Worm (Caenorhabditis elegans) whole organism, L2 larva: ENCODE data around the gene ZK930.4.

Source experiments
- C34F6.9 ChIP-seq: fragments of 150-350 bp; optimal IDR thresholded peaks from 2 replicates; lab custom pipeline; 2014; ENCODE audit warnings: missing biosample characterization, missing genetic modification characterization
- Y55F3AM.14 ChIP-seq: fragments of 200-800 bp; sonication (Bioruptor generic); optimal IDR thresholded peaks from 2 replicates; lab custom pipeline; 2018; ENCODE audit warnings: mild to moderate bottlenecking, missing genetic modification characterization, missing compliant biosample characterization
- aly-2 ChIP-seq: fragments of 150-350 bp; optimal IDR thresholded peaks from 2 replicates; lab custom pipeline; 2014; ENCODE audit warnings: missing biosample characterization, missing genetic modification characterization
- ama-1 ChIP-seq: fragments of 150-350 bp; optimal IDR thresholded peaks from 2 replicates; lab custom pipeline; 2018; ENCODE audit warnings: inconsistent platforms
- blmp-1 ChIP-seq: sonication (generic microtip); optimal IDR thresholded peaks from 2 replicates; lab custom pipeline; 2017; ENCODE audit warnings: missing genetic modification characterization, mild to moderate bottlenecking, missing compliant biosample characterization, antibody characterized with exemption, moderate library complexity; ENCODE audit not compliant: insufficient read depth
- ceh-16 ChIP-seq: fragments of 150-350 bp; optimal IDR thresholded peaks from 2 replicates; lab custom pipeline; 2014; ENCODE audit warnings: missing biosample characterization, missing genetic modification characterization
- ceh-82 ChIP-seq: fragments of 150-350 bp; optimal IDR thresholded peaks from 2 replicates; lab custom pipeline; 2014; ENCODE audit warnings: missing biosample characterization, missing genetic modification characterization
- crh-2 ChIP-seq: sonication (generic microtip); optimal IDR thresholded peaks from 2 replicates; lab custom pipeline; 2017; ENCODE audit warnings: missing biosample characterization, missing genetic modification characterization
- dmd-4 ChIP-seq: sonication (generic microtip); optimal IDR thresholded peaks from 2 replicates; lab custom pipeline; 2017; ENCODE audit warnings: missing biosample characterization, missing genetic modification characterization
- egl-27 ChIP-seq: sonication (generic microtip); optimal IDR thresholded peaks from 3 replicates; lab custom pipeline; 2017; ENCODE audit warnings: missing biosample characterization, missing genetic modification reagents, missing genetic modification characterization
- elt-1 ChIP-seq: fragments of 150-350 bp; optimal IDR thresholded peaks from 2 replicates; lab custom pipeline; 2014; ENCODE audit warnings: missing biosample characterization, missing genetic modification characterization
- elt-3 ChIP-seq: sonication (generic microtip); optimal IDR thresholded peaks from 2 replicates; lab custom pipeline; 2017; ENCODE audit warnings: missing biosample characterization, missing genetic modification characterization
- fos-1 ChIP-seq: fragments of 150-350 bp; optimal IDR thresholded peaks from 2 replicates; lab custom pipeline; 2014; ENCODE audit warnings: missing biosample characterization, missing genetic modification characterization
- gmeb-1 ChIP-seq: fragments of 150-350 bp; optimal IDR thresholded peaks from 2 replicates; lab custom pipeline; 2014; ENCODE audit warnings: missing biosample characterization, missing genetic modification characterization
- lin-13 ChIP-seq: fragments of 150-350 bp; optimal IDR thresholded peaks from 2 replicates; lab custom pipeline; 2014; ENCODE audit warnings: missing biosample characterization, missing genetic modification reagents, missing genetic modification characterization
- lin-39 ChIP-seq: fragments of 150-350 bp; optimal IDR thresholded peaks from 2 replicates; lab custom pipeline; 2014; ENCODE audit warnings: missing biosample characterization, missing genetic modification reagents, missing genetic modification characterization
- lsy-2 ChIP-seq, 2 experiments: fragments of 150-350 bp in 1 of 2; sonication (generic microtip) in 1 of 2; optimal IDR thresholded peaks; 2 replicates each; lab custom pipeline; 2014 to 2017; ENCODE audit warnings: missing biosample characterization in 2 of 2, missing genetic modification characterization in 2 of 2
- mab-5 ChIP-seq: fragments of 150-350 bp; optimal IDR thresholded peaks from 2 replicates; lab custom pipeline; 2014; ENCODE audit warnings: missing biosample characterization, missing genetic modification characterization
- mdl-1 ChIP-seq, 2 experiments: fragments of 150-350 bp in 1 of 2; sonication (generic microtip) in 1 of 2; optimal IDR thresholded peaks; 2 replicates each; lab custom pipeline; 2017; ENCODE audit warnings: missing biosample characterization in 2 of 2, missing genetic modification characterization in 2 of 2
- nhr-10 ChIP-seq: sonication (generic microtip); optimal IDR thresholded peaks from 2 replicates; lab custom pipeline; 2017; ENCODE audit warnings: missing biosample characterization, missing genetic modification characterization
- nhr-129 ChIP-seq: fragments of 150-350 bp; optimal IDR thresholded peaks from 2 replicates; lab custom pipeline; 2014; ENCODE audit warnings: missing biosample characterization, missing genetic modification characterization
- nhr-21 ChIP-seq: fragments of 150-350 bp; optimal IDR thresholded peaks from 2 replicates; lab custom pipeline; 2014; ENCODE audit warnings: missing biosample characterization, missing genetic modification characterization
- nhr-23 ChIP-seq: fragments of 150-350 bp; optimal IDR thresholded peaks from 2 replicates; lab custom pipeline; 2014; ENCODE audit warnings: missing biosample characterization, missing genetic modification reagents, missing genetic modification characterization
- nhr-237 ChIP-seq: fragments of 150-350 bp; optimal IDR thresholded peaks from 2 replicates; lab custom pipeline; 2014; ENCODE audit warnings: missing biosample characterization, missing genetic modification characterization
- nhr-25 ChIP-seq: fragments of 150-350 bp; sonication (generic microtip); optimal IDR thresholded peaks from 3 replicates; lab custom pipeline; 2014; ENCODE audit warnings: missing biosample characterization, missing genetic modification characterization
- nhr-6 ChIP-seq: fragments of 150-350 bp; optimal IDR thresholded peaks from 2 replicates; lab custom pipeline; 2014; ENCODE audit warnings: missing biosample characterization, missing genetic modification characterization
- peb-1 ChIP-seq: fragments of 150-350 bp; optimal IDR thresholded peaks from 2 replicates; lab custom pipeline; 2014; ENCODE audit warnings: missing biosample characterization, missing genetic modification characterization
- sem-4 ChIP-seq: fragments of 150-350 bp; optimal IDR thresholded peaks from 2 replicates; lab custom pipeline; 2014; ENCODE audit warnings: missing biosample characterization, missing genetic modification reagents, missing genetic modification characterization
- skn-1 ChIP-seq: sonication (generic microtip); optimal IDR thresholded peaks from 2 replicates; lab custom pipeline; 2017; ENCODE audit warnings: missing biosample characterization, missing genetic modification characterization
- sma-9 ChIP-seq, 2 experiments: fragments of 150-350 bp in 1 of 2; sonication (generic microtip) in 1 of 2; optimal IDR thresholded peaks; 2 replicates each; lab custom pipeline; 2014 to 2016; ENCODE audit warnings: missing genetic modification characterization in 2 of 2, mild to moderate bottlenecking in 1 of 2, missing biosample characterization in 1 of 2, missing compliant biosample characterization in 1 of 2, missing genetic modification reagents in 1 of 2, moderate library complexity in 1 of 2
- snpc-4 ChIP-seq: fragments of 150-350 bp; optimal IDR thresholded peaks from 2 replicates; lab custom pipeline; 2014; ENCODE audit warnings: missing biosample characterization, missing genetic modification characterization
- unc-39 ChIP-seq: fragments of 150-350 bp; optimal IDR thresholded peaks from 2 replicates; lab custom pipeline; 2014; ENCODE audit warnings: missing biosample characterization, missing genetic modification characterization
- unc-55 ChIP-seq: fragments of 150-350 bp; sonication (generic microtip); optimal IDR thresholded peaks from 3 replicates; lab custom pipeline; 2014; ENCODE audit warnings: missing biosample characterization, missing genetic modification reagents, missing genetic modification characterization
- unc-62 ChIP-seq: fragments of 150-350 bp; optimal IDR thresholded peaks from 2 replicates; lab custom pipeline; 2014; ENCODE audit warnings: missing biosample characterization, missing genetic modification reagents, missing genetic modification characterization
- zag-1 ChIP-seq: fragments of 150-350 bp; optimal IDR thresholded peaks from 2 replicates; lab custom pipeline; 2014; ENCODE audit warnings: missing biosample characterization, missing genetic modification characterization
- ztf-1 ChIP-seq: fragments of 200-800 bp; sonication (Bioruptor generic); conservative IDR thresholded peaks from 2 replicates; pipeline ENCODE4 v1.3.6; 2022; ENCODE audit warnings: missing genetic modification characterization, missing compliant biosample characterization
- ztf-4 ChIP-seq: fragments of 150-350 bp; optimal IDR thresholded peaks from 2 replicates; lab custom pipeline; 2014; ENCODE audit warnings: missing biosample characterization, missing genetic modification characterization

The ZK930.4 gene

ce11 chrII:11874674-11875198, 31.6 kb upstream of the ZK930.4 start, which contains the start of the genes npp-3 and top-2 (continued):
- TF ChIP-seq unc-62 (GFP tag; lab: Kevin White, UChicago): no peak
- peak; percentile 16 for TF ChIP-seq blmp-1
- no peak for TF ChIP-seq nhr-23 (tag; lab: Kevin White, UChicago)
- peak; percentile 79 for TF ChIP-seq nhr-6 (tag; lab: Kevin White, UChicago)
- TF ChIP-seq lin-13: peak; percentile 95
- TF ChIP-seq egl-27 (tag; lab: Kevin White, UChicago): peak; percentile 83
- peak; percentile 97 for TF ChIP-seq unc-55 (GFP tag; lab: Kevin White, UChicago)
- peak; percentile 27 for TF ChIP-seq nhr-237
- no peak for TF ChIP-seq elt-1 (tag; lab: Kevin White, UChicago)
- peak; percentile 99 for TF ChIP-seq lsy-2 (tag; optimal IDR thresholded peaks at IDR 0.05; lab: Kevin White, UChicago)
- TF ChIP-seq C34F6.9 (tag; lab: Kevin White, UChicago): peak; percentile 96
- peak; percentile 79 for TF ChIP-seq snpc-4 (tag; lab: Kevin White, UChicago)
- peak; percentile 68 for TF ChIP-seq Y55F3AM.14 (GFP tag; lab: Kevin White, UChicago)
- TF ChIP-seq sem-4: peak; percentile 69
- TF ChIP-seq peb-1 (tag; lab: Kevin White, UChicago): no peak
- TF ChIP-seq ztf-1: no peak
- peak; percentile 78 for TF ChIP-seq zag-1 (tag; lab: Kevin White, UChicago)
- TF ChIP-seq mdl-1 (tag; optimal IDR thresholded peaks at IDR 0.05; lab: Kevin White, UChicago): peak in 1 of 2 experiments; percentile 62
- TF ChIP-seq ztf-4: no peak
- no peak for TF ChIP-seq aly-2 (tag; lab: Kevin White, UChicago)
- TF ChIP-seq nhr-10 (tag; lab: Kevin White, UChicago): peak; percentile 45
- no peak for TF ChIP-seq unc-39 (tag; lab: Kevin White, UChicago)
- TF ChIP-seq lin-39 (tag; lab: Kevin White, UChicago): no peak
- TF ChIP-seq, all 48 proteins: peak for 30

- no peak for TF ChIP-seq sma-9 (GFP tag; optimal IDR thresholded peaks at IDR 0.05; lab: Kevin White, UChicago)
- no peak for TF ChIP-seq sma-9 (tag; optimal IDR thresholded peaks at IDR 0.05; lab: Kevin White, UChicago)
- no peak for TF ChIP-seq C34F6.9 (tag; lab: Kevin White, UChicago)
- TF ChIP-seq lin-13: no peak
- no peak for TF ChIP-seq mab-5 (tag; lab: Kevin White, UChicago)
- TF ChIP-seq dmd-4 (tag; lab: Kevin White, UChicago): no peak
These were observed 26.5 kb upstream of the ZK930.4 start for ce11 chrII:11879784-11880183.

- TF ChIP-seq snpc-4 (tag; lab: Kevin White, UChicago) (no peak), aly-2 (tag; lab: Kevin White, UChicago) (no peak), peb-1 (tag; lab: Kevin White, UChicago) (no peak), nhr-6 (tag; lab: Kevin White, UChicago) (no peak), elt-1 (tag; lab: Kevin White, UChicago) (no peak), C34F6.9 (tag; lab: Kevin White, UChicago) (no peak), elt-3 (tag; lab: Kevin White, UChicago) (no peak), nhr-25 (peak; percentile 69), nhr-10 (tag; lab: Kevin White, UChicago) (no peak), blmp-1 (peak; percentile 97), ama-1 (lab: Kevin White, UChicago) (peak; percentile 64), fos-1 (tag; lab: Kevin White, UChicago) (no peak), ceh-82 (tag; lab: Kevin White, UChicago) (no peak), nhr-129 (tag; lab: Kevin White, UChicago) (peak; percentile 36), gmeb-1 (tag; lab: Kevin White, UChicago) (no peak), crh-2 (tag; lab: Kevin White, UChicago) (peak; percentile 17), mdl-1 (tag; optimal IDR thresholded peaks at IDR 0.05; lab: Kevin White, UChicago) (no peak), lin-13 (no peak), zag-1 (tag; lab: Kevin White, UChicago) (no peak), skn-1 (tag; lab: Kevin White, UChicago) (no peak), nhr-21 (tag; lab: Kevin White, UChicago) (no peak), ceh-16 (peak; percentile 10)
These were observed 25.6 kb upstream of the ZK930.4 start for ce11 chrII:11880456-11881353.
